Worm (Caenorhabditis elegans): ENCODE results near the gene ZC262.2.
A peak's percentile ranks its signal among the peaks of the same experiment; 100 is the strongest.

DNA sequence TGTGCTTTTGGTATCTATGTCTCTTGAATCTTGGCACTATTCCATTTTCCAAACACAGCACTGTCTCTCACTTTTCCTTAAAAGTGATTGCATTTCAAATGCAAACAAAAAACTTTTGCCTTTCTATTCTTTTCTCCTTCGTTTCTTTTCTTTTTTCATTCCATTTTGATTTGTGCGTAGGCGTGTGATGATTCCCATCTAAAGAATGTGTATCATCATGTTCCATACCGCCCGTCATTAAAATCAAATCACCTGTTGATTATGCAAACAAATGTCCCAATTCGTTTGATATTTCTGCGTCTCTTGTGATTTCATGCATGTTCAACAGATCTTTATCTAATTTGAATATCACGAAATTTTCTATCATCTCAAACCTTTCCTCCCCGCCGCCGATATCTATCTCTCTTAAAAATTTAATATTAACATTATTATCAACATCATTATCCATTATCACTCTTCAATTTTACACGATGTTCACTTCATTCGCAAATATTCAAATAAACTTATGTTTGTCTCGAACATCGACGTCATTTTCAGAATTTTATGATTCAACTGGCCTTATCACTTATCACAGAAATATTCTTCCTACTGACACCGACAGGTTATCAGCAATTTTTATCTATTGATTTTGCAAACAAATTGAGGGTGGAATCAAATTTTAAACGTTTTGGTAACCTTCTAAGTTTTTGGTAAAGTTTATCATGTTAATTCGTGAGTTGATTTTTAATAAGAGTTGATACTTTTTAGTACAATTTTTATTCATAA, 40.4 kb upstream of the ZC262.2 start:
- no peak for TF ChIP-seq ceh-82 (tag; optimal IDR thresholded peaks at IDR 0.05)
- no peak for TF ChIP-seq C16A3.4 (tag; optimal IDR thresholded peaks at IDR 0.05)
- no peak for TF ChIP-seq aly-2 (tag; optimal IDR thresholded peaks at IDR 0.05)
- TF ChIP-seq elt-2 (tag; optimal IDR thresholded peaks at IDR 0.05): peak; percentile 85
- TF ChIP-seq ama-1 (optimal IDR thresholded peaks at IDR 0.05): no peak
- no peak for TF ChIP-seq grh-1 (GFP tag; IDR thresholded peaks at IDR 0.05)
- TF ChIP-seq efl-1 (optimal IDR thresholded peaks at IDR 0.05): no peak
- TF ChIP-seq efl-1 (GFP tag; optimal IDR thresholded peaks at IDR 0.05 in 1 of 2): peak in 1 of 2 experiments; percentile 41
- no peak for TF ChIP-seq unc-62 (GFP tag; optimal IDR thresholded peaks at IDR 0.05)
- no peak for TF ChIP-seq nhr-47 (tag; optimal IDR thresholded peaks at IDR 0.05)
- no peak for TF ChIP-seq lin-15B (tag; optimal IDR thresholded peaks at IDR 0.05)
- no peak for TF ChIP-seq pag-3 (tag; optimal IDR thresholded peaks at IDR 0.05; ENCODE audit: borderline replicate concordance, insufficient read depth)
- no peak for TF ChIP-seq nhr-237 (tag; optimal IDR thresholded peaks at IDR 0.05)
- TF ChIP-seq fos-1 (tag; optimal IDR thresholded peaks at IDR 0.05): no peak

Data from whole organism, L1 larva.